Worm (Caenorhabditis elegans) whole organism, L4 larva: Measurements from ENCODE around the gene clec-2.

Experiments used
- F10B5.3 ChIP-seq: sonication (generic microtip); optimal IDR thresholded peaks from 2 replicates; lab custom pipeline; 2016; ENCODE audit warnings: mild to moderate bottlenecking, missing genetic modification characterization, missing compliant biosample characterization
- F49E8.2 ChIP-seq: sonication (generic microtip); optimal IDR thresholded peaks from 2 replicates; lab custom pipeline; 2016; ENCODE audit warnings: missing compliant biosample characterization, mild to moderate bottlenecking, missing genetic modification characterization, borderline replicate concordance
- R02D3.7 ChIP-seq: fragments of 150-350 bp; sonication (generic microtip); optimal IDR thresholded peaks from 3 replicates; lab custom pipeline; 2014; ENCODE audit warnings: missing biosample characterization, missing genetic modification characterization
- T20F7.1 ChIP-seq: fragments of 200-800 bp; sonication (Bioruptor generic); optimal IDR thresholded peaks from 2 replicates; lab custom pipeline; 2018; ENCODE audit warnings: mild to moderate bottlenecking, missing genetic modification characterization, missing compliant biosample characterization
- Y48G9A.11 ChIP-seq: fragments of 200-800 bp; sonication (Bioruptor generic); IDR thresholded peaks from 2 replicates; pipeline ENCODE4 v1.3.6; 2022; ENCODE audit warnings: missing genetic modification reagents, missing genetic modification characterization, missing compliant biosample characterization
- Y5F2A.4 ChIP-seq: fragments of 200-800 bp; sonication (Bioruptor generic); optimal IDR thresholded peaks from 2 replicates; lab custom pipeline; 2018; ENCODE audit warnings: mild to moderate bottlenecking, missing genetic modification characterization, missing compliant biosample characterization
- ZK337.2 ChIP-seq: fragments of 200-800 bp; sonication (Bioruptor generic); IDR thresholded peaks from 2 replicates; pipeline ENCODE4 v1.3.6; 2022; ENCODE audit warnings: missing genetic modification reagents, missing genetic modification characterization, missing compliant biosample characterization
- aha-1 ChIP-seq: fragments of 150-350 bp; peaks from one replicate; lab custom pipeline; 2014; ENCODE audit warnings: missing biosample characterization, missing genetic modification characterization
- aly-2 ChIP-seq: sonication (generic microtip); optimal IDR thresholded peaks from 2 replicates; lab custom pipeline; 2018; ENCODE audit warnings: missing biosample characterization, missing genetic modification characterization
- ama-1 ChIP-seq: fragments of 150-350 bp; optimal IDR thresholded peaks from 2 replicates; lab custom pipeline; 2014; ENCODE audit warnings: inconsistent platforms, mixed read lengths
- ceh-20 ChIP-seq: fragments of 200-800 bp; sonication (Bioruptor generic); IDR thresholded peaks from 2 replicates; pipeline ENCODE4 v1.3.6; 2022; ENCODE audit warnings: missing genetic modification reagents, missing genetic modification characterization, missing compliant biosample characterization
- daf-16 ChIP-seq, 3 experiments: sonication (generic microtip); optimal IDR thresholded peaks; 2 replicates each; lab custom pipeline; 2016 to 2017; ENCODE audit warnings: missing genetic modification characterization in 3 of 3, missing genetic modification reagents in 3 of 3, mild to moderate bottlenecking in 2 of 3, missing compliant biosample characterization in 2 of 3, missing biosample characterization in 1 of 3, moderate library complexity in 1 of 3
- daf-8 ChIP-seq: fragments of 200-800 bp; sonication (Bioruptor generic); IDR thresholded peaks from 2 replicates; pipeline ENCODE4 v1.3.6; 2022; ENCODE audit warnings: missing genetic modification characterization, missing compliant biosample characterization
- dmd-6 ChIP-seq: fragments of 200-800 bp; sonication (Bioruptor generic); IDR thresholded peaks from 2 replicates; pipeline ENCODE4 v1.3.6; 2022; ENCODE audit warnings: missing genetic modification reagents, missing genetic modification characterization, missing compliant biosample characterization
- dve-1 ChIP-seq: sonication (generic microtip); optimal IDR thresholded peaks from 2 replicates; lab custom pipeline; 2017; ENCODE audit warnings: antibody characterized with exemption, mild to moderate bottlenecking, missing genetic modification characterization, missing compliant biosample characterization; ENCODE audit not compliant: insufficient read depth
- egl-27 ChIP-seq: sonication (generic microtip); optimal IDR thresholded peaks from 3 replicates; lab custom pipeline; 2017; ENCODE audit warnings: missing biosample characterization, missing genetic modification reagents, missing genetic modification characterization
- egl-43 ChIP-seq: fragments of 200-800 bp; sonication (Bioruptor generic); IDR thresholded peaks from 2 replicates; pipeline ENCODE4 v1.3.6; 2022; ENCODE audit warnings: missing genetic modification reagents, missing genetic modification characterization, missing compliant biosample characterization
- fkh-10 ChIP-seq: fragments of 150-350 bp; optimal IDR thresholded peaks from 2 replicates; lab custom pipeline; 2014; ENCODE audit warnings: missing biosample characterization, missing genetic modification reagents, missing genetic modification characterization
- hif-1 ChIP-seq, 2 experiments: sonication (generic microtip); optimal IDR thresholded peaks; 2 replicates each; lab custom pipeline; 2016 to 2017; ENCODE audit warnings: missing compliant biosample characterization in 2 of 2, missing genetic modification characterization in 2 of 2, missing genetic modification reagents in 2 of 2, missing genotype in 2 of 2, mild to moderate bottlenecking in 1 of 2
- hlh-11 ChIP-seq: fragments of 200-800 bp; sonication (Bioruptor generic); optimal IDR thresholded peaks from 2 replicates; lab custom pipeline; 2018; ENCODE audit warnings: mild to moderate bottlenecking, missing genetic modification characterization, missing compliant biosample characterization
- hlh-30 ChIP-seq: sonication (generic microtip); optimal IDR thresholded peaks from 2 replicates; lab custom pipeline; 2017; ENCODE audit warnings: antibody characterized with exemption, mild to moderate bottlenecking, missing genetic modification characterization, missing compliant biosample characterization; ENCODE audit not compliant: insufficient read depth
- lim-7 ChIP-seq: fragments of 200-800 bp; sonication (Bioruptor generic); IDR thresholded peaks from 2 replicates; pipeline ENCODE4 v1.3.6; 2022; ENCODE audit warnings: missing genetic modification characterization, missing compliant biosample characterization
- lin-13 ChIP-seq: fragments of 150-350 bp; optimal IDR thresholded peaks from 2 replicates; lab custom pipeline; 2014; ENCODE audit warnings: missing biosample characterization, missing genetic modification reagents, missing genetic modification characterization
- lir-3 ChIP-seq: sonication (generic microtip); optimal IDR thresholded peaks from 2 replicates; lab custom pipeline; 2016; ENCODE audit warnings: mild to moderate bottlenecking, missing genetic modification characterization, missing compliant biosample characterization
- madf-5 ChIP-seq, 2 experiments: fragments of 200-800 bp; sonication (Bioruptor generic); IDR thresholded peaks; 2 replicates each; pipeline ENCODE4 v1.3.6; 2022; ENCODE audit warnings: missing compliant biosample characterization in 2 of 2, missing genetic modification characterization in 2 of 2
- mdl-1 ChIP-seq, 2 experiments: fragments of 150-350 bp in 1 of 2; sonication (generic microtip) in 1 of 2; optimal IDR thresholded peaks; 2 replicates each; lab custom pipeline; 2014 to 2017; ENCODE audit warnings: missing biosample characterization in 2 of 2, missing genetic modification characterization in 2 of 2
- mdt-29 ChIP-seq: fragments of 200-800 bp; sonication (Bioruptor generic); IDR thresholded peaks from 2 replicates; pipeline ENCODE4 v1.3.6; 2022; ENCODE audit warnings: missing genetic modification reagents, missing genetic modification characterization, missing compliant biosample characterization
- mep-1 ChIP-seq: fragments of 150-350 bp; sonication (generic microtip); optimal IDR thresholded peaks from 3 replicates; lab custom pipeline; 2014; ENCODE audit warnings: missing biosample characterization, missing genetic modification characterization
- nhr-10 ChIP-seq: fragments of 150-350 bp; optimal IDR thresholded peaks from 2 replicates; lab custom pipeline; 2014; ENCODE audit warnings: missing biosample characterization, missing genetic modification characterization
- nhr-102 ChIP-seq: sonication (generic microtip); optimal IDR thresholded peaks from 2 replicates; lab custom pipeline; 2016; ENCODE audit warnings: mild to moderate bottlenecking, missing genetic modification characterization, moderate library complexity, missing compliant biosample characterization
- nhr-11 ChIP-seq: fragments of 150-350 bp; optimal IDR thresholded peaks from 2 replicates; lab custom pipeline; 2014; ENCODE audit warnings: missing biosample characterization, missing genetic modification characterization
- nhr-111 ChIP-seq: fragments of 200-800 bp; sonication (Bioruptor generic); optimal IDR thresholded peaks from 2 replicates; lab custom pipeline; 2018; ENCODE audit warnings: mild to moderate bottlenecking, missing genetic modification characterization, missing compliant biosample characterization
- nhr-28 ChIP-seq: fragments of 150-350 bp; optimal IDR thresholded peaks from 2 replicates; lab custom pipeline; 2014; ENCODE audit warnings: missing biosample characterization, missing genetic modification characterization
- nhr-41 ChIP-seq: fragments of 200-800 bp; sonication (Bioruptor generic); IDR thresholded peaks from 2 replicates; pipeline ENCODE4 v1.3.6; 2022; ENCODE audit warnings: missing genetic modification reagents, missing genetic modification characterization, missing compliant biosample characterization
- nhr-76 ChIP-seq: fragments of 150-350 bp; optimal IDR thresholded peaks from 2 replicates; lab custom pipeline; 2014; ENCODE audit warnings: missing biosample characterization, missing genetic modification characterization
- pha-4 ChIP-seq, 2 experiments: fragments of 150-350 bp in 1 of 2; fragments of 200-800 bp in 1 of 2; sonication (Bioruptor generic) in 1 of 2; IDR thresholded peaks in 1 of 2; optimal IDR thresholded peaks in 1 of 2; 2 replicates each; pipeline versions ENCODE4 v1.3.6 to Lab custom; 2014 to 2022; ENCODE audit warnings: missing genetic modification characterization in 2 of 2, missing genetic modification reagents in 2 of 2, missing biosample characterization in 1 of 2, missing compliant biosample characterization in 1 of 2
- php-3 ChIP-seq: fragments of 200-800 bp; sonication (Bioruptor generic); IDR thresholded peaks from 2 replicates; pipeline ENCODE4 v1.3.6; 2022; ENCODE audit warnings: missing genetic modification reagents, missing genetic modification characterization, missing compliant biosample characterization
- pqm-1 ChIP-seq: sonication (generic microtip); optimal IDR thresholded peaks from 2 replicates; lab custom pipeline; 2017; ENCODE audit warnings: missing biosample characterization, missing genetic modification characterization
- rbr-2 ChIP-seq: sonication (generic microtip); optimal IDR thresholded peaks from 2 replicates; lab custom pipeline; 2016; ENCODE audit warnings: missing genotype, missing genetic modification characterization, missing compliant biosample characterization
- saeg-2 ChIP-seq: fragments of 200-800 bp; sonication (Bioruptor generic); IDR thresholded peaks from 2 replicates; pipeline ENCODE4 v1.3.6; 2022; ENCODE audit warnings: missing genetic modification reagents, missing genetic modification characterization, missing compliant biosample characterization
- sdz-12 ChIP-seq: fragments of 200-800 bp; sonication (Bioruptor generic); optimal IDR thresholded peaks from 2 replicates; lab custom pipeline; 2018; ENCODE audit warnings: mild to moderate bottlenecking, missing genetic modification characterization, missing compliant biosample characterization
- set-16 ChIP-seq: fragments of 200-800 bp; sonication (Bioruptor generic); IDR thresholded peaks from 2 replicates; pipeline ENCODE4 v1.3.6; 2022; ENCODE audit warnings: missing genetic modification reagents, missing genetic modification characterization, missing compliant biosample characterization
- snpc-1.2 ChIP-seq: fragments of 200-800 bp; sonication (Bioruptor generic); IDR thresholded peaks from 2 replicates; pipeline ENCODE4 v1.3.6; 2022; ENCODE audit warnings: missing genetic modification reagents, missing genetic modification characterization, missing compliant biosample characterization
- spr-3 ChIP-seq: fragments of 200-800 bp; sonication (Bioruptor generic); optimal IDR thresholded peaks from 2 replicates; lab custom pipeline; 2018; ENCODE audit warnings: mild to moderate bottlenecking, missing genetic modification characterization, missing compliant biosample characterization
- unc-130 ChIP-seq: sonication (generic microtip); optimal IDR thresholded peaks from 2 replicates; lab custom pipeline; 2016; ENCODE audit warnings: missing genetic modification reagents, missing genetic modification characterization, missing compliant biosample characterization
- zag-1 ChIP-seq: fragments of 150-350 bp; optimal IDR thresholded peaks from 2 replicates; lab custom pipeline; 2014; ENCODE audit warnings: missing biosample characterization, missing genetic modification characterization
- zfp-2 ChIP-seq: sonication (generic microtip); optimal IDR thresholded peaks from 2 replicates; lab custom pipeline; 2016; ENCODE audit warnings: mild to moderate bottlenecking, missing genetic modification characterization, missing compliant biosample characterization
- zip-11 ChIP-seq: fragments of 200-800 bp; sonication (Bioruptor generic); IDR thresholded peaks from 2 replicates; pipeline ENCODE4 v1.3.6; 2022; ENCODE audit warnings: missing genetic modification characterization, missing compliant biosample characterization

The clec-2 gene

DNA sequence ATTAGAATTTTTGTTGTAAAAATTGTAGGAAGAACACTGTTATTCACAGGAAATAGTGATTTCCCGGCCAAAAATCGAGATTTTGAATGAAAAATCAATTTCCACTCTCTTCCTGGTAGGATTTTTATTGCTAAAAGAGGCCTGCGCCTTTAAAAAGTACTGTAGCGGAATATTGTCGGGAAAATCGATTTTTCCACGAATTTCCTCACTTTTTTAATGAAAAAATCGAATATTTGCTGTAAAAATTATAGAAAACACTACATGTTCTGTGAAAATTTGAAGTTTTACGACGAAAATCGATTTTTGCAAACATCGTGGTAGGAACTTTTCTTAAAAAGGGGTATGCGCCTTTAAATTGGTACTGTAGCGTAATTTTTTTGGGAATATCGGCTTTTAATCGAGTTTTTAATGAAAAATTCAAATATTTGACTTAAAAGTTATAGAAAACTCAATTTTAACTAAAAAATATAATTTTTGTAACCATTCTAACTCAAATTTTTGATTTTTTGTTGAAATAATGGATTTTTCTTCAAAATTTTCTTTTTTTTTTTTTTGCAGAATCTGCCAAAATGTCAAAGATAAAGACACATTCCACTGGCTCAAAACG, 33.1 kb upstream of the clec-2 start, which contains the start of gene lin-8:
Gene lin-8 (plus strand): TSS at position 557 of the 607 bp plus-strand sequence.
- TF ChIP-seq F49E8.2 (peak; percentile 59), nhr-11 (no peak)

DNA sequence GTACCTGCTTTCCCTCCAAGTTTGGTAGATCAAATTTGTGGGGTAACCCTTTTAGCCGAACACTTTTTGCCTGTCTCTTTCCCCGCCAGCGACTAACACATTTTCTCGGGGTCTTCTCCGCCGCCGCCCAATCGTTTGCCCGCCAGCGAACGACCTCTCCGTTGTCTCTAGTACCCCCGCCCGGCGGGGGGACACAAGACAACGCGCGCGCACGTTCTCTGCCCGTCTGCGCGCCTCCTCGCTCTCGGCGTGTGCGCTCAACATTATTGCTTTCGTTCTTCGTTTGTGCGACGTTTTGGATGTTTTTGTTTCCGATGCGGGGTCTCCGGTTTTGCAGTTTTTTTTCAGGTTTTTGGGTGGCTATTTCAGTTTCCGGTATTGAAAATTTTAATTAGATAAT, 32.3 kb upstream of the clec-2 start:
- TF ChIP-seq aha-1 (tag; lab: Kevin White, UChicago) (no peak), ZK337.2 (GFP tag; lab: Robert Waterston, UW) (no peak), aly-2 (tag; lab: Kevin White, UChicago) (no peak), ama-1 (lab: Kevin White, UChicago) (no peak), nhr-111 (GFP tag; lab: Kevin White, UChicago) (no peak), saeg-2 (no peak), Y5F2A.4 (no peak), daf-16 (GFP tag; optimal IDR thresholded peaks at IDR 0.05; lab: Kevin White, UChicago) (no peak), daf-16 (tag; optimal IDR thresholded peaks at IDR 0.05; lab: Kevin White, UChicago) (no peak), set-16 (GFP tag; lab: Robert Waterston, UW) (peak; percentile 94), pqm-1 (tag; lab: Kevin White, UChicago) (no peak), hif-1 (tag; optimal IDR thresholded peaks at IDR 0.05; lab: Kevin White, UChicago) (peak in 1 of 2 experiments; percentile 5), daf-8 (no peak), hlh-11 (tag; lab: Kevin White, UChicago) (peak; percentile 31), F10B5.3 (tag; lab: Kevin White, UChicago) (no peak), pha-4 (GFP tag; IDR thresholded peaks at IDR 0.05; lab: Robert Waterston, UW) (no peak), pha-4 (tag; optimal IDR thresholded peaks at IDR 0.05; lab: Kevin White, UChicago) (no peak), Y48G9A.11 (GFP tag; lab: Robert Waterston, UW) (no peak), zip-11 (GFP tag; lab: Robert Waterston, UW) (no peak), dmd-6 (peak; percentile 12; the same call in 1 of the 2 replicates), lin-13 (GFP tag; lab: Kevin White, UChicago) (peak; percentile 46), zfp-2 (tag; lab: Kevin White, UChicago) (no peak), egl-43 (peak; percentile 50; the same call in 1 of the 2 replicates), lim-7 (GFP tag; lab: Robert Waterston, UW) (no peak), F49E8.2 (no peak), snpc-1.2 (GFP tag; lab: Robert Waterston, UW) (no peak), fkh-10 (no peak), nhr-10 (tag; lab: Kevin White, UChicago) (no peak), php-3 (no peak), lir-3 (tag; lab: Kevin White, UChicago) (no peak), zag-1 (no peak), R02D3.7 (tag; lab: Kevin White, UChicago) (no peak), T20F7.1 (GFP tag; lab: Kevin White, UChicago) (no peak), unc-130 (GFP tag; lab: Kevin White, UChicago) (no peak), madf-5 (GFP tag; IDR thresholded peaks at IDR 0.05; lab: Robert Waterston, UW) (no peak), dve-1 (no peak), mdt-29 (no peak), rbr-2 (tag; lab: Kevin White, UChicago) (peak; percentile 49), nhr-102 (tag; lab: Kevin White, UChicago) (no peak), nhr-41 (GFP tag; lab: Robert Waterston, UW) (no peak), nhr-76 (tag; lab: Kevin White, UChicago) (no peak), mep-1 (tag; lab: Kevin White, UChicago) (no peak), sdz-12 (GFP tag; lab: Kevin White, UChicago) (no peak), egl-27 (tag; lab: Kevin White, UChicago) (no peak), ceh-20 (no peak), nhr-28 (tag; lab: Kevin White, UChicago) (peak; percentile 5), hlh-30 (peak; percentile 74), spr-3 (GFP tag; lab: Kevin White, UChicago) (no peak), mdl-1 (tag; optimal IDR thresholded peaks at IDR 0.05; lab: Kevin White, UChicago) (peak in 1 of 2 experiments; percentile 51)
